Worm (Caenorhabditis elegans): Measurements from ENCODE around the gene K07C5.2.

ce11 chrV:10342904-10343303 is 3.6 kb downstream of the K07C5.2 start, which contains the start of gene K07C5.3:
- TF ChIP-seq him-1 (tag; optimal IDR thresholded peaks at IDR 0.05): no peak
- no peak for TF ChIP-seq dao-5 (tag; optimal IDR thresholded peaks at IDR 0.05)
- no peak for TF ChIP-seq W03F9.2 (tag; optimal IDR thresholded peaks at IDR 0.05)

Data from whole organism, L4/young adult.